Worm (Caenorhabditis elegans): ENCODE measurements around the gene C34D4.10.

- TF ChIP-seq med-1 (GFP tag; optimal IDR thresholded peaks at IDR 0.05; ENCODE audit: insufficient read depth) (no peak), flt-1 (GFP tag; IDR thresholded peaks at IDR 0.05) (no peak), ztf-23 (GFP tag; IDR thresholded peaks at IDR 0.05) (no peak), cog-1 (tag; optimal IDR thresholded peaks at IDR 0.05) (no peak), ztf-29 (GFP tag; IDR thresholded peaks at IDR 0.05) (no peak)
These were observed 33.1 kb upstream of the C34D4.10 start, which contains the start of gene C34D4.2 for ce11 chrIV:7154356-7154755.
